Worm (Caenorhabditis elegans) whole organism, late embryonic: Measurements from ENCODE around the gene B0507.5.

Experiments used
- C08G9.2 ChIP-seq: sonication (generic microtip); optimal IDR thresholded peaks from 2 replicates; lab custom pipeline; 2016; ENCODE audit warnings: mild to moderate bottlenecking, missing genetic modification characterization, moderate library complexity, missing compliant biosample characterization
- K09A11.1 ChIP-seq: sonication (generic microtip); optimal IDR thresholded peaks from 2 replicates; lab custom pipeline; 2017; ENCODE audit warnings: antibody characterized with exemption, mild to moderate bottlenecking, missing genetic modification characterization, missing compliant biosample characterization; ENCODE audit not compliant: insufficient read depth
- ama-1 ChIP-seq: fragments of 150-350 bp; optimal IDR thresholded peaks from 2 replicates; lab custom pipeline; 2014
- ceh-14 ChIP-seq: sonication (generic microtip); optimal IDR thresholded peaks from 2 replicates; lab custom pipeline; 2016; ENCODE audit warnings: missing genotype, missing genetic modification characterization, missing compliant biosample characterization
- ceh-31 ChIP-seq: sonication (generic microtip); optimal IDR thresholded peaks from 2 replicates; lab custom pipeline; 2016; ENCODE audit warnings: missing genetic modification characterization, missing compliant biosample characterization
- ceh-9 ChIP-seq: sonication (generic microtip); optimal IDR thresholded peaks from 2 replicates; lab custom pipeline; 2016; ENCODE audit warnings: mild to moderate bottlenecking, missing genetic modification characterization, inconsistent platforms, missing compliant biosample characterization
- ets-4 ChIP-seq: sonication (generic microtip); optimal IDR thresholded peaks from 2 replicates; lab custom pipeline; 2016; ENCODE audit warnings: missing genetic modification characterization, missing compliant biosample characterization
- nhr-11 ChIP-seq: fragments of 150-350 bp; optimal IDR thresholded peaks from 2 replicates; lab custom pipeline; 2014; ENCODE audit warnings: missing biosample characterization, missing genetic modification characterization
- pag-3 ChIP-seq: sonication (generic microtip); optimal IDR thresholded peaks from 2 replicates; lab custom pipeline; 2016; ENCODE audit warnings: missing compliant biosample characterization, missing genetic modification characterization, borderline replicate concordance
- pha-2 ChIP-seq: sonication (generic microtip); optimal IDR thresholded peaks from 2 replicates; lab custom pipeline; 2017; ENCODE audit warnings: mild to moderate bottlenecking, missing genetic modification characterization, missing compliant biosample characterization
- pros-1 ChIP-seq: fragments of 150-350 bp; optimal IDR thresholded peaks from 2 replicates; lab custom pipeline; 2014; ENCODE audit warnings: missing biosample characterization, missing genetic modification reagents, missing genetic modification characterization
- unc-42 ChIP-seq: sonication (generic microtip); optimal IDR thresholded peaks from 2 replicates; lab custom pipeline; 2016; ENCODE audit warnings: missing genotype, missing genetic modification characterization, missing compliant biosample characterization
- unc-55 ChIP-seq: sonication (generic microtip); optimal IDR thresholded peaks from 2 replicates; lab custom pipeline; 2017; ENCODE audit warnings: missing biosample characterization, missing genetic modification reagents, missing genetic modification characterization

DNA sequence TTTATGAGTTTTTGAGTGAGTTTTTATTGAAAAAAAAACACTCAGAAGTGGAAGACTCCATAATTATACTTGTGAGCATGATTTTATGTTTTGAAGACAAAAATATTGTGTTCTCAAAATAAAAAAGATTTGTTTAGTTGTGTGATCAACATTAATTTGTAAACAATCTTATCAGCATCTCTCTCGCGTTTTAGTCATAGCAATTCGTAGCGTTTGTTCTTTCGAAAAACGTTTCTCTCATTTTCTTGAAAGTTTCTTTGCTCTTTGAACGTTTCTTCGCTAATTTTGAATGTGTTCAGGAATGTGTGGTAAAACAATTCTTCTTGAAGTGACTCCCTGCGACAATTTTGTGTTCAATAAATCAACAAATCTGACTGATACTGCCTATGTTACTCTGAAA lies 14.4 kb upstream of the B0507.5 start, which contains the start of gene ZC196.2:
- TF ChIP-seq ceh-31 (no peak), unc-55 (GFP tag; lab: Kevin White, UChicago) (no peak), pros-1 (tag; lab: Kevin White, UChicago) (no peak), nhr-11 (tag; lab: Kevin White, UChicago) (no peak), ceh-14 (tag; lab: Kevin White, UChicago) (no peak), C08G9.2 (tag; lab: Kevin White, UChicago) (no peak), pha-2 (tag; lab: Kevin White, UChicago) (no peak), ets-4 (tag; lab: Kevin White, UChicago) (no peak), pag-3 (no peak), unc-42 (tag; lab: Kevin White, UChicago) (no peak), ceh-9 (tag; lab: Kevin White, UChicago) (no peak), K09A11.1 (tag; lab: Kevin White, UChicago) (no peak), ama-1 (lab: Kevin White, UChicago) (no peak)
